Worm (Caenorhabditis elegans): Measurements from ENCODE around the gene faah-5.

DNA sequence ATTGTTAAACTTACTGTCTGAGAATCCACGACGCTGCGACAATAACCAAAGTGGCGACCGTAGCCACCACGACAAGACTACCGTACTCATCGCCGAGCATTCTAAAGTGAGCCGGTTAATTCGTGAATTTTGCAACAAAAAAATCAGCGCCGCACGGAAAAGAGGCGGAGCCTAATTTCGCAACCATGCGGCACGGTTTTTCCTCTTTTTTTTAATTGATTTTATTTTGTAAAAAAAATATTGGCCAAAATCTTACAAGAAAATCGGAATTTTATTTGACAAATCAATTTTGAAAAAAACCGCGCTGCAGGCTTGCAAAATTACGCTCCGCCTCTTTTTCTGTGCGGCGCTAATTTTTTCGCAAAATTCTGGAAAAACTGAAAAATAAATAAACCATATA lies 42.3 kb upstream of the faah-5 start, which contains the start of gene dolk-1:
- no peak for TF ChIP-seq ztf-11 (tag; optimal IDR thresholded peaks at IDR 0.05)
- no peak for TF ChIP-seq ces-1 (GFP tag; optimal IDR thresholded peaks at IDR 0.05)
- no peak for TF ChIP-seq nhr-12 (tag; optimal IDR thresholded peaks at IDR 0.05)

Measured in whole organism, mixed stage, embryonic.